Worm (Caenorhabditis elegans): ENCODE data around the gene R10D12.10.
A peak's percentile ranks its signal among the peaks of the same experiment; 100 is the strongest.

R10D12.10 gene

ce11 chrV:13961927-13962419, 3.8 kb upstream of the R10D12.10 start, which contains the start of the genes algn-13 and R10D12.13 (continued):
- TF ChIP-seq F57C9.4 (tag; optimal IDR thresholded peaks at IDR 0.05) = no peak
- no peak for TF ChIP-seq F57A8.1 (GFP tag; optimal IDR thresholded peaks at IDR 0.05)
- TF ChIP-seq fkh-3 (tag; optimal IDR thresholded peaks at IDR 0.05) = no peak
- TF ChIP-seq akir-1 (GFP tag; optimal IDR thresholded peaks at IDR 0.05) = no peak
- TF ChIP-seq nhr-90 (tag; optimal IDR thresholded peaks at IDR 0.05) = no peak
- TF ChIP-seq lir-1 (GFP tag; conservative IDR thresholded peaks at IDR 0.05) = 0 out of 2 replicates have a peak, but pooled peaks have one; percentile 22
- TF ChIP-seq bed-2 (GFP tag; IDR thresholded peaks at IDR 0.05) = no peak
- TF ChIP-seq tlf-1 (GFP tag; optimal IDR thresholded peaks at IDR 0.05) = peak; percentile 41
- TF ChIP-seq ztf-3 (GFP tag; optimal IDR thresholded peaks at IDR 0.05) = no peak
- TF ChIP-seq B0336.3 (GFP tag; IDR thresholded peaks at IDR 0.05) = peak; percentile 68
- peak; percentile 76 for TF ChIP-seq madf-8 (GFP tag; conservative IDR thresholded peaks at IDR 0.05)
- TF ChIP-seq F49E8.2 (tag; optimal IDR thresholded peaks at IDR 0.05; ENCODE audit: insufficient read depth) = peak; percentile 57
- TF ChIP-seq snpc-1.3 (tag; optimal IDR thresholded peaks at IDR 0.05; ENCODE audit: insufficient read depth) = peak; percentile 85
- TF ChIP-seq ZK185.1 (tag; optimal IDR thresholded peaks at IDR 0.05; ENCODE audit: poor library complexity, severe bottlenecking) = peak; percentile 79
- TF ChIP-seq F22D6.2 (tag; optimal IDR thresholded peaks at IDR 0.05) = no peak
- no peak for TF ChIP-seq egrh-3 (GFP tag; IDR thresholded peaks at IDR 0.05)
- TF ChIP-seq madf-10 (tag; optimal IDR thresholded peaks at IDR 0.05) = no peak
- peak; percentile 75 for TF ChIP-seq mcd-1 (GFP tag; IDR thresholded peaks at IDR 0.05)
- no peak for TF ChIP-seq unc-62 (GFP tag; optimal IDR thresholded peaks at IDR 0.05)
- TF ChIP-seq lin-35 (GFP tag; optimal IDR thresholded peaks at IDR 0.05) = peak in 2 of 3 experiments; percentile 16 to 68
- TF ChIP-seq ztf-22 (GFP tag; optimal IDR thresholded peaks at IDR 0.05) = no peak
- no peak for TF ChIP-seq ama-1 (optimal IDR thresholded peaks at IDR 0.05)
- peak in 1 of 2 experiments; percentile 28 for TF ChIP-seq ama-1 (GFP tag; optimal IDR thresholded peaks at IDR 0.05)
- no peak for TF ChIP-seq F55B11.4 (tag; optimal IDR thresholded peaks at IDR 0.05; ENCODE audit: borderline replicate concordance, insufficient read depth)
- no peak for TF ChIP-seq nfya-1 (tag; optimal IDR thresholded peaks at IDR 0.05; ENCODE audit: borderline replicate concordance, insufficient read depth)
- no peak for TF ChIP-seq madf-3 (GFP tag; IDR thresholded peaks at IDR 0.05)
- peak; percentile 37; the same call in 1 of the 2 replicates for TF ChIP-seq nfyb-1 (GFP tag; IDR thresholded peaks at IDR 0.05)
- no peak for TF ChIP-seq C17E4.6 (GFP tag; IDR thresholded peaks at IDR 0.05)
- TF ChIP-seq tbp1 (GFP tag; optimal IDR thresholded peaks at IDR 0.05) = peak; percentile 54
- TF ChIP-seq let-607 (tag; optimal IDR thresholded peaks at IDR 0.05) = no peak
- TF ChIP-seq T07F8.4 (tag; optimal IDR thresholded peaks at IDR 0.05) = no peak
- peak; percentile 76 for TF ChIP-seq ceh-100 (GFP tag; IDR thresholded peaks at IDR 0.05)
- no peak for TF ChIP-seq B0261.1 (tag; optimal IDR thresholded peaks at IDR 0.05)
- TF ChIP-seq nhr-27 (tag; optimal IDR thresholded peaks at IDR 0.05) = no peak
- TF ChIP-seq egl-18 (GFP tag; IDR thresholded peaks at IDR 0.05) = no peak
- TF ChIP-seq ets-4 (GFP tag; optimal IDR thresholded peaks at IDR 0.05) = no peak
- no peak for TF ChIP-seq Y56A3A.18 (GFP tag; IDR thresholded peaks at IDR 0.05)
- no peak for TF ChIP-seq ceh-58 (GFP tag; IDR thresholded peaks at IDR 0.05)
- TF ChIP-seq snpc-1.1 (tag; optimal IDR thresholded peaks at IDR 0.05; ENCODE audit: insufficient read depth) = peak; percentile 82
- 0 out of 2 replicates have a peak, but pooled peaks have one; percentile 7 for TF ChIP-seq hmg-20 (GFP tag; IDR thresholded peaks at IDR 0.05)
- TF ChIP-seq dpff-1 (tag; optimal IDR thresholded peaks at IDR 0.05) = no peak
- peak; percentile 67 for TF ChIP-seq ceh-91 (GFP tag; IDR thresholded peaks at IDR 0.05)
- TF ChIP-seq let-526 (GFP tag; IDR thresholded peaks at IDR 0.05) = no peak
- no peak for TF ChIP-seq bed-1 (GFP tag; IDR thresholded peaks at IDR 0.05)
- no peak for TF ChIP-seq gei-17 (GFP tag; optimal IDR thresholded peaks at IDR 0.05)
- no peak for TF ChIP-seq attf-6 (GFP tag; IDR thresholded peaks at IDR 0.05)
- TF ChIP-seq cebp-2 (GFP tag; IDR thresholded peaks at IDR 0.05) = no peak
- no peak for TF ChIP-seq Y67H2A.10 (GFP tag; conservative IDR thresholded peaks at IDR 0.05)

All from whole organism, young adult.